Fruit fly (Drosophila melanogaster) whole organism, embryonic: ENCODE results near the gene Pop2.

Source experiments
- Awh ChIP-seq: fragments of 200-800 bp; sonication (Bioruptor generic); IDR thresholded peaks from 2 replicates; pipeline ENCODE4, ENCODE4 v1.3.6; 2022; ENCODE audit warnings: missing biosample characterization, missing genetic modification characterization
- CG1024 ChIP-seq: fragments of 200-800 bp; sonication (Bioruptor generic); IDR thresholded peaks from 2 replicates; pipeline ENCODE4 v1.3.6; 2022; ENCODE audit warnings: missing biosample characterization, missing genetic modification characterization
- CG10462 ChIP-seq: fragments of 200-800 bp; sonication (Bioruptor generic); optimal IDR thresholded peaks from 2 replicates; lab custom pipeline; 2016; ENCODE audit warnings: missing biosample characterization, missing genetic modification characterization
- CG10979 ChIP-seq: fragments of 200-800 bp; sonication (Bioruptor generic); optimal IDR thresholded peaks from 2 replicates; lab custom pipeline; 2018; ENCODE audit warnings: missing biosample characterization, mild to moderate bottlenecking, missing genetic modification characterization, moderate library complexity
- CG11085 ChIP-seq: fragments of 200-800 bp; sonication (Bioruptor generic); IDR thresholded peaks from 2 replicates; pipeline ENCODE4 v1.3.6; 2022; ENCODE audit warnings: missing biosample characterization, missing genetic modification characterization
- CG11398 ChIP-seq: fragments of 200-800 bp; sonication (Bioruptor generic); optimal IDR thresholded peaks from 2 replicates; lab custom pipeline; 2016; ENCODE audit warnings: missing biosample characterization, missing genetic modification characterization
- CG11456 ChIP-seq: fragments of 200-800 bp; sonication (Bioruptor generic); IDR thresholded peaks from 3 replicates; pipeline ENCODE4 v1.3.6; 2022; ENCODE audit warnings: missing biosample characterization, missing genetic modification characterization
- CG11504 ChIP-seq: fragments of 200-800 bp; sonication (Bioruptor generic); optimal IDR thresholded peaks from 3 replicates; lab custom pipeline; 2019; ENCODE audit warnings: missing biosample characterization, mild to moderate bottlenecking, missing genetic modification characterization, moderate library complexity
- CG13296 ChIP-seq: fragments of 200-800 bp; sonication (Bioruptor generic); optimal IDR thresholded peaks from 3 replicates; lab custom pipeline; 2018; ENCODE audit warnings: missing biosample characterization, mild to moderate bottlenecking, missing genetic modification characterization
- CG15011 ChIP-seq: fragments of 200-800 bp; sonication (Bioruptor generic); optimal IDR thresholded peaks from 3 replicates; lab custom pipeline; 2018; ENCODE audit warnings: missing biosample characterization, mild to moderate bottlenecking, missing genetic modification characterization
- CG15479 ChIP-seq: fragments of 200-800 bp; sonication (Bioruptor generic); optimal IDR thresholded peaks from 3 replicates; lab custom pipeline; 2019; ENCODE audit warnings: missing biosample characterization, mild to moderate bottlenecking, missing genetic modification characterization, moderate library complexity
- CG17912 ChIP-seq: fragments of 200-800 bp; sonication (Bioruptor generic); optimal IDR thresholded peaks from 2 replicates; lab custom pipeline; 2018; ENCODE audit warnings: missing biosample characterization, mild to moderate bottlenecking, missing genetic modification characterization
- CG18599 ChIP-seq: fragments of 200-800 bp; sonication (Bioruptor generic); optimal IDR thresholded peaks from 3 replicates; lab custom pipeline; 2017; ENCODE audit warnings: missing biosample characterization, missing genetic modification characterization, mild to moderate bottlenecking, moderate library complexity, missing genetic modification reagents
- CG32772 ChIP-seq: fragments of 200-800 bp; sonication (Bioruptor generic); IDR thresholded peaks from 2 replicates; pipeline ENCODE4 v1.3.6; 2022; ENCODE audit warnings: missing biosample characterization, missing genetic modification characterization
- CG3281 ChIP-seq: fragments of 200-800 bp; sonication (Bioruptor generic); optimal IDR thresholded peaks from 3 replicates; lab custom pipeline; 2017; ENCODE audit warnings: missing biosample characterization, mild to moderate bottlenecking, missing genetic modification characterization
- CG42726 ChIP-seq: fragments of 200-800 bp; sonication (Bioruptor generic); IDR thresholded peaks from 2 replicates; pipeline ENCODE4 v1.3.6; 2022; ENCODE audit warnings: missing biosample characterization, missing genetic modification characterization; ENCODE audit not compliant: partially characterized antibody
- CG4730 ChIP-seq: fragments of 200-800 bp; sonication (Bioruptor generic); IDR thresholded peaks from 2 replicates; pipeline ENCODE4 v1.3.6; 2022; ENCODE audit warnings: missing biosample characterization, missing genetic modification characterization
- CG6683 ChIP-seq: fragments of 200-800 bp; sonication (Bioruptor generic); optimal IDR thresholded peaks from 2 replicates; lab custom pipeline; 2017; ENCODE audit warnings: missing biosample characterization, mild to moderate bottlenecking, missing genetic modification characterization, missing genetic modification reagents
- CG7928 ChIP-seq: fragments of 200-800 bp; sonication (Bioruptor generic); optimal IDR thresholded peaks from 2 replicates; lab custom pipeline; 2017; ENCODE audit warnings: missing biosample characterization, mild to moderate bottlenecking, missing genetic modification characterization
- CG8281 ChIP-seq: fragments of 200-800 bp; sonication (Bioruptor generic); optimal IDR thresholded peaks from 2 replicates; lab custom pipeline; 2018; ENCODE audit warnings: missing biosample characterization, mild to moderate bottlenecking, missing genetic modification characterization, moderate library complexity
- CG9609 ChIP-seq: fragments of 200-800 bp; sonication (Bioruptor generic); optimal IDR thresholded peaks from 3 replicates; lab custom pipeline; 2016; ENCODE audit warnings: missing biosample characterization, missing genetic modification characterization
- Chrac-16 ChIP-seq: fragments of 200-800 bp; sonication (Bioruptor generic); optimal IDR thresholded peaks from 3 replicates; lab custom pipeline; 2016; ENCODE audit warnings: missing biosample characterization, missing genetic modification characterization
- D19B ChIP-seq: fragments of 200-800 bp; sonication (Bioruptor generic); optimal IDR thresholded peaks from 2 replicates; lab custom pipeline; 2017; ENCODE audit warnings: missing biosample characterization, mild to moderate bottlenecking, missing genetic modification characterization
- Dbx ChIP-seq: fragments of 200-800 bp; sonication (Bioruptor generic); IDR thresholded peaks from 3 replicates; pipeline ENCODE4 v1.3.6; 2022; ENCODE audit warnings: missing biosample characterization, missing genetic modification characterization
- Doc3 ChIP-seq: fragments of 200-800 bp; sonication (Bioruptor generic); IDR thresholded peaks from 3 replicates; pipeline ENCODE4 v1.3.6; 2022; ENCODE audit warnings: missing biosample characterization, missing genetic modification characterization; ENCODE audit not compliant: partially characterized antibody
- Fer1 ChIP-seq: fragments of 200-800 bp; sonication (Bioruptor generic); optimal IDR thresholded peaks from 2 replicates; lab custom pipeline; 2017; ENCODE audit warnings: missing biosample characterization, mild to moderate bottlenecking, missing genetic modification characterization
- Fer3 ChIP-seq: fragments of 200-800 bp; sonication (Bioruptor generic); optimal IDR thresholded peaks from 2 replicates; lab custom pipeline; 2018; ENCODE audit warnings: missing biosample characterization, mild to moderate bottlenecking, missing genetic modification characterization, moderate library complexity
- Hsf ChIP-seq: fragments of 200-800 bp; sonication (Bioruptor generic); optimal IDR thresholded peaks from 3 replicates; lab custom pipeline; 2016; ENCODE audit warnings: missing biosample characterization, missing genetic modification characterization
- MTF-1 ChIP-seq: fragments of 200-800 bp; sonication (Bioruptor generic); optimal IDR thresholded peaks from 2 replicates; lab custom pipeline; 2018; ENCODE audit warnings: missing biosample characterization, mild to moderate bottlenecking, missing genetic modification characterization, borderline replicate concordance
- Sox102F ChIP-seq: fragments of 200-800 bp; sonication (Bioruptor generic); optimal IDR thresholded peaks from 2 replicates; lab custom pipeline; 2018; ENCODE audit warnings: missing biosample characterization, mild to moderate bottlenecking, missing genetic modification characterization, moderate library complexity
- Usf ChIP-seq: fragments of 200-800 bp; sonication (Bioruptor generic); optimal IDR thresholded peaks from 2 replicates; lab custom pipeline; 2017; ENCODE audit warnings: missing genotype, missing biosample characterization, missing genetic modification characterization
- amos ChIP-seq: fragments of 200-800 bp; sonication (Bioruptor generic); IDR thresholded peaks from 2 replicates; pipeline ENCODE4 v1.3.6; 2022; ENCODE audit warnings: missing biosample characterization, missing genetic modification characterization; ENCODE audit not compliant: partially characterized antibody
- bsh ChIP-seq, 2 experiments: fragments of 200-800 bp; sonication (Bioruptor generic); optimal IDR thresholded peaks; 2 replicates each; lab custom pipeline; 2017 to 2018; ENCODE audit warnings: mild to moderate bottlenecking in 2 of 2, missing biosample characterization in 2 of 2, missing genetic modification characterization in 2 of 2, moderate library complexity in 1 of 2
- cas ChIP-seq: fragments of 200-800 bp; sonication (Bioruptor generic); IDR thresholded peaks from 2 replicates; pipeline ENCODE4 v1.3.6; 2022; ENCODE audit warnings: missing biosample characterization, missing genetic modification characterization
- crp ChIP-seq, 2 experiments: fragments of 200-800 bp; sonication (Bioruptor generic); optimal IDR thresholded peaks; 2 replicates in 1 of 2; 3 replicates in 1 of 2; lab custom pipeline; 2017; ENCODE audit warnings: missing biosample characterization in 2 of 2, missing genetic modification characterization in 2 of 2, mild to moderate bottlenecking in 1 of 2, moderate library complexity in 1 of 2
- fd96Cb ChIP-seq: fragments of 200-800 bp; sonication (Bioruptor generic); optimal IDR thresholded peaks from 2 replicates; lab custom pipeline; 2018; ENCODE audit warnings: missing biosample characterization, mild to moderate bottlenecking, missing genetic modification characterization, moderate library complexity
- hbn ChIP-seq: fragments of 200-800 bp; sonication (Bioruptor generic); IDR thresholded peaks from 2 replicates; pipeline ENCODE4 v1.3.6; 2022; ENCODE audit warnings: missing biosample characterization, missing genetic modification characterization; ENCODE audit not compliant: partially characterized antibody
- lbe ChIP-seq: fragments of 200-800 bp; sonication (Bioruptor generic); optimal IDR thresholded peaks from 2 replicates; lab custom pipeline; 2016; ENCODE audit warnings: missing biosample characterization, mild to moderate bottlenecking, missing genetic modification characterization
- nerfin-1 ChIP-seq: fragments of 200-800 bp; sonication (Bioruptor generic); optimal IDR thresholded peaks from 3 replicates; lab custom pipeline; 2019; ENCODE audit warnings: missing biosample characterization, mild to moderate bottlenecking, missing genetic modification characterization, moderate library complexity
- peb ChIP-seq: fragments of 200-800 bp; sonication (Bioruptor generic); IDR thresholded peaks from 2 replicates; pipeline ENCODE4 v1.3.6; 2022; ENCODE audit warnings: missing biosample characterization, missing genetic modification characterization
- pnt ChIP-seq: fragments of 200-800 bp; sonication (Bioruptor generic); optimal IDR thresholded peaks from 3 replicates; lab custom pipeline; 2016; ENCODE audit warnings: missing biosample characterization, missing genetic modification characterization
- slbo ChIP-seq: fragments of 200-800 bp; sonication (Bioruptor generic); IDR thresholded peaks from 2 replicates; pipeline ENCODE4 v1.3.6; 2022; ENCODE audit warnings: missing biosample characterization, missing genetic modification characterization
- tna ChIP-seq: fragments of 200-800 bp; sonication (Bioruptor generic); IDR thresholded peaks from 2 replicates; pipeline ENCODE4 v1.3.6; 2022; ENCODE audit warnings: missing biosample characterization, missing genetic modification characterization; ENCODE audit not compliant: partially characterized antibody
- trh ChIP-seq: fragments of 200-800 bp; sonication (Bioruptor generic); optimal IDR thresholded peaks from 2 replicates; lab custom pipeline; 2016; ENCODE audit warnings: missing biosample characterization, missing genetic modification characterization
- ttk ChIP-seq: fragments of 200-800 bp; sonication (Bioruptor generic); IDR thresholded peaks from 2 replicates; pipeline ENCODE4 v2.1.2; 2022; ENCODE audit warnings: missing biosample characterization, missing genetic modification characterization
- unpg ChIP-seq: fragments of 200-800 bp; sonication (Bioruptor generic); optimal IDR thresholded peaks from 3 replicates; lab custom pipeline; 2018; ENCODE audit warnings: missing biosample characterization, mild to moderate bottlenecking, missing genetic modification characterization, moderate library complexity

The Pop2 gene

dm6 chr3L:12002321-12003248 lies at the start of gene Pop2, which contains the start of gene CG6928 (continued):
- peak; percentile 72 for TF ChIP-seq CG11398
- TF ChIP-seq trh = peak; percentile 55
- peak; percentile 86 for TF ChIP-seq Dbx
- peak; percentile 83 for TF ChIP-seq CG9609 (GFP tag; lab: Kevin White, UChicago)
- TF ChIP-seq CG4730 (GFP tag; lab: Robert Waterston, UW) = peak; percentile 49; the same call in 1 of the 2 replicates
- peak; percentile 87 for TF ChIP-seq Doc3 (GFP tag; lab: Robert Waterston, UW)
- peak; percentile 79 for TF ChIP-seq CG7928
- peak; percentile 56; the same call in 1 of the 2 replicates for TF ChIP-seq CG11085 (GFP tag; lab: Robert Waterston, UW)
- TF ChIP-seq CG8281 (tag; lab: Kevin White, UChicago) = no peak
- peak; percentile 82 for TF ChIP-seq pnt (GFP tag; lab: Kevin White, UChicago)
- peak; percentile 13 for TF ChIP-seq CG10462 (GFP tag; lab: Kevin White, UChicago)
- TF ChIP-seq crp (GFP tag; optimal IDR thresholded peaks at IDR 0.05; lab: Kevin White, UChicago) = peak; percentile 83 to 94
- TF ChIP-seq nerfin-1 (tag; lab: Kevin White, UChicago) = peak; percentile 13
- peak; percentile 88 for TF ChIP-seq slbo (GFP tag; lab: Robert Waterston, UW)
- TF ChIP-seq CG15011 = peak; percentile 31
- TF ChIP-seq D19B (GFP tag; lab: Kevin White, UChicago) = peak; percentile 19
- TF ChIP-seq CG1024 (GFP tag; lab: Robert Waterston, UW) = 0 out of 2 replicates have a peak, but pooled peaks have one; percentile 9
- peak; percentile 71; the same call in 2 of the 3 replicates for TF ChIP-seq CG11456 (GFP tag; lab: Robert Waterston, UW)
- TF ChIP-seq lbe (GFP tag; lab: Kevin White, UChicago) = peak; percentile 42
- peak; percentile 72 for TF ChIP-seq CG32772 (GFP tag; lab: Robert Waterston, UW)
- no peak for TF ChIP-seq Awh (GFP tag; lab: Robert Waterston, UW)
- TF ChIP-seq CG42726 = peak; percentile 57; the same call in 1 of the 2 replicates
- TF ChIP-seq Fer3 (tag; lab: Kevin White, UChicago) = peak; percentile 22
- TF ChIP-seq hbn = peak; percentile 92
- TF ChIP-seq peb (GFP tag; lab: Robert Waterston, UW) = no peak
- TF ChIP-seq Fer1 (GFP tag; lab: Kevin White, UChicago) = peak; percentile 33
- no peak for TF ChIP-seq CG6683
- TF ChIP-seq Sox102F = peak; percentile 54
- TF ChIP-seq tna (GFP tag; lab: Robert Waterston, UW) = peak; percentile 34; the same call in 1 of the 2 replicates
- TF ChIP-seq bsh (GFP tag; optimal IDR thresholded peaks at IDR 0.05; lab: Kevin White, UChicago) = peak in 1 of 2 experiments; percentile 39
- TF ChIP-seq CG17912 = no peak
- TF ChIP-seq amos (GFP tag; lab: Robert Waterston, UW) = peak; percentile 83
- peak; percentile 85 for TF ChIP-seq Hsf (GFP tag; lab: Kevin White, UChicago)
- TF ChIP-seq unpg (GFP tag; lab: Kevin White, UChicago) = peak; percentile 58
- TF ChIP-seq CG15479 (GFP tag; lab: Kevin White, UChicago) = no peak
- peak; percentile 52 for TF ChIP-seq CG3281
- TF ChIP-seq cas (GFP tag; lab: Robert Waterston, UW) = peak; percentile 32; the same call in 1 of the 2 replicates
- peak; percentile 14; the same call in 1 of the 2 replicates for TF ChIP-seq ttk
- peak; percentile 52 for TF ChIP-seq fd96Cb (tag; lab: Kevin White, UChicago)
- TF ChIP-seq CG11504 (tag; lab: Kevin White, UChicago) = peak; percentile 71
- TF ChIP-seq Chrac-16 (GFP tag; lab: Kevin White, UChicago) = peak; percentile 84
- TF ChIP-seq Usf (GFP tag; lab: Kevin White, UChicago) = peak; percentile 26
- peak; percentile 39 for TF ChIP-seq CG18599 (GFP tag; lab: Kevin White, UChicago)
- TF ChIP-seq CG13296 = no peak
- TF ChIP-seq MTF-1 (GFP tag; lab: Kevin White, UChicago) = no peak
- TF ChIP-seq CG10979 (tag; lab: Kevin White, UChicago) = peak; percentile 51
